Fruit fly (Drosophila melanogaster): ENCODE measurements around the gene dco.

Gene dco

DNA sequence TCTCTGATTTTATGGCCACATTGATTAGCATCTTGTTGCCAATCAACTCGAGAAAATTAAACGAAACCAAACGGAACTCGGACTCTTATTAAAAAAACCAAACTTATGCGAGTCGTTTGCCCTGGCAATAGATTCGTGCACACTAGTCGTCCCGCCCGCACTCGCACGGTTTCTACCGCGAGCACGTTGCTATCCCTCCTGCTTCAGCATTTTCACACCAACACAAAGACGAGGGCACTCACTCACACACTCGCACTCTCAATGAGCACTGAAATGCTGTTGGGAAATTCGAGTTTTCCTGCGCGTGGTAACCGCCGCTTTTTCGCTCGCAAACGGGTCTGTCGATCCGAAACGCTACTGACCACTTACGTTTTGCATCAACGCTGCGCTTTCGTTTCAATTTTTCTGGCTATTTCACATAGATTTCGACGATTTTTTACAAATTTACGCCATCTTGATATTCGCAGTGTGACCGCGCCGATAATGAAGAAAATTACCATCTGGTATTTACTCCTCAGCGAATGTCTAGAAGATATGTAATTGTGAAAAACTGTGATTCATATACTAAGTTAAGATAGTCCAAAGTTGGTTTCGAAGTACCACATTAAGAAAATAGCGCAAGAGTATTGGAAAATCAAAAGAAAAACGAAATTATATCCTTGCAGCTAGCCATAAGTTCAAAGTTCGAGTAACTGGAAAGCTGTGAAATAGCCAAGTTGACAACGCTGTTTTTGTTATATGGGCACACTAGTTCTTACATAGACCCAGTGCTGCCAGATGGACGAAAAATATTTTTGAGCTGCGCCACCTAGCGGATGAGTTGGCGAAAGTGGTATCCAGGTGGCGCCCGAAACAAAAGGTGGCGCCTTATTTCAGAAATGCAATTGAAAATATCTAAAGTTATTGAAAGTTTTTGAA lies at the start of gene dco (continued):
- peak; percentile 9 for TF ChIP-seq CG18476 (GFP tag; optimal IDR thresholded peaks at IDR 0.05)
- TF ChIP-seq CG7839 (tag; optimal IDR thresholded peaks at IDR 0.05) = peak; percentile 80
- peak; percentile 59 for TF ChIP-seq CG8924 (tag; optimal IDR thresholded peaks at IDR 0.05)
- TF ChIP-seq oc (tag; optimal IDR thresholded peaks at IDR 0.05) = no peak
- peak in 1 of 2 experiments; percentile 14 for TF ChIP-seq crp (GFP tag; optimal IDR thresholded peaks at IDR 0.05)
- peak; percentile 74 for TF ChIP-seq CG16815 (GFP tag; optimal IDR thresholded peaks at IDR 0.05)
- TF ChIP-seq ab (GFP tag; optimal IDR thresholded peaks at IDR 0.05) = no peak
- TF ChIP-seq CG6689 (GFP tag; IDR thresholded peaks at IDR 0.05) = peak; percentile 61
- TF ChIP-seq dpn (GFP tag; optimal IDR thresholded peaks at IDR 0.05) = peak; percentile 76 to 83
- TF ChIP-seq CG11695 (GFP tag; IDR thresholded peaks at IDR 0.05) = 0 out of 3 replicates have a peak, but pooled peaks have one; percentile 19
- no peak for TF ChIP-seq CG10462 (GFP tag; optimal IDR thresholded peaks at IDR 0.05)
- no peak for TF ChIP-seq Lpt (GFP tag; optimal IDR thresholded peaks at IDR 0.05)
- peak; percentile 63 for TF ChIP-seq gro (GFP tag; optimal IDR thresholded peaks at IDR 0.05)
- no peak for TF ChIP-seq CG1529 (GFP tag; optimal IDR thresholded peaks at IDR 0.05)
- peak; percentile 76; the same call in 2 of the 3 replicates for TF ChIP-seq jigr1 (GFP tag; IDR thresholded peaks at IDR 0.05)
- TF ChIP-seq CG2678 (tag; optimal IDR thresholded peaks at IDR 0.05) = peak; percentile 27
- no peak for TF ChIP-seq CG32767 (GFP tag; IDR thresholded peaks at IDR 0.05)
- peak; percentile 74 for TF ChIP-seq CG14710 (tag; optimal IDR thresholded peaks at IDR 0.05)
- peak; percentile 93 for TF ChIP-seq CG9932 (GFP tag; IDR thresholded peaks at IDR 0.05)
- no peak for TF ChIP-seq exex (tag; optimal IDR thresholded peaks at IDR 0.05)
- peak; percentile 65 for TF ChIP-seq Awh (GFP tag; IDR thresholded peaks at IDR 0.05)
- no peak for TF ChIP-seq CG7556 (GFP tag; optimal IDR thresholded peaks at IDR 0.05)
- no peak for TF ChIP-seq CG2202 (tag; optimal IDR thresholded peaks at IDR 0.05)
- TF ChIP-seq E2f2 (GFP tag; IDR thresholded peaks at IDR 0.05) = peak; percentile 54
- peak; percentile 68 for TF ChIP-seq kay (GFP tag; optimal IDR thresholded peaks at IDR 0.05)
- peak; percentile 19 for TF ChIP-seq TFAM (GFP tag; optimal IDR thresholded peaks at IDR 0.05)
- TF ChIP-seq toy (GFP tag; IDR thresholded peaks at IDR 0.05) = no peak
- peak; percentile 92 for TF ChIP-seq bab2 (GFP tag; optimal IDR thresholded peaks at IDR 0.05)
- peak; percentile 95 for TF ChIP-seq CG9797 (GFP tag; optimal IDR thresholded peaks at IDR 0.05)
- TF ChIP-seq hb (GFP tag; IDR thresholded peaks at IDR 0.05; ENCODE audit: partially characterized antibody) = no peak
- TF ChIP-seq HmgD (GFP tag; optimal IDR thresholded peaks at IDR 0.05) = peak; percentile 22
- TF ChIP-seq CG14050 (GFP tag; IDR thresholded peaks at IDR 0.05) = peak; percentile 52; the same call in 2 of the 3 replicates
- TF ChIP-seq Bteb2 (GFP tag; optimal IDR thresholded peaks at IDR 0.05) = no peak
- no peak for TF ChIP-seq Dll (GFP tag; IDR thresholded peaks at IDR 0.05; ENCODE audit: partially characterized antibody)
- peak; percentile 71 for TF ChIP-seq CG16863 (GFP tag; optimal IDR thresholded peaks at IDR 0.05)
- peak; percentile 80 for TF ChIP-seq MTF-1 (GFP tag; optimal IDR thresholded peaks at IDR 0.05; ENCODE audit: borderline replicate concordance)
- peak; percentile 80 for TF ChIP-seq HLH54F (GFP tag; optimal IDR thresholded peaks at IDR 0.05)
- peak; percentile 20 for TF ChIP-seq Deaf1 (tag; optimal IDR thresholded peaks at IDR 0.05)
- peak; percentile 88 for TF ChIP-seq Dip2 (GFP tag; IDR thresholded peaks at IDR 0.05)
- peak; percentile 76 for TF ChIP-seq CG4730 (GFP tag; IDR thresholded peaks at IDR 0.05)
- TF ChIP-seq ewg (GFP tag; optimal IDR thresholded peaks at IDR 0.05) = peak; percentile 70
- peak; percentile 18 for TF ChIP-seq Vsx1 (GFP tag; optimal IDR thresholded peaks at IDR 0.05)
- no peak for TF ChIP-seq corto (GFP tag; optimal IDR thresholded peaks at IDR 0.05)
- TF ChIP-seq CG43689 (GFP tag; IDR thresholded peaks at IDR 0.05) = no peak
- peak; percentile 65 for TF ChIP-seq slp2 (GFP tag; optimal IDR thresholded peaks at IDR 0.05)
- peak; percentile 82 for TF ChIP-seq Ets97D (GFP tag; optimal IDR thresholded peaks at IDR 0.05)
- peak; percentile 73 for TF ChIP-seq nmo (GFP tag; optimal IDR thresholded peaks at IDR 0.05)
- TF ChIP-seq gt (GFP tag; IDR thresholded peaks at IDR 0.05) = no peak
- peak; percentile 40 for TF ChIP-seq CG10209 (GFP tag; optimal IDR thresholded peaks at IDR 0.05)
